Worm (Caenorhabditis elegans): ENCODE measurements around the gene C34C12.12.

ce11 chrIII:3476245-3476644, 23.3 kb downstream of the C34C12.12 start:
- TF ChIP-seq tbx-2 (tag; optimal IDR thresholded peaks at IDR 0.05) = no peak
- no peak for TF ChIP-seq pqm-1 (tag; optimal IDR thresholded peaks at IDR 0.05)
- no peak for TF ChIP-seq lin-39 (tag; optimal IDR thresholded peaks at IDR 0.05)
- TF ChIP-seq pha-4 (tag; optimal IDR thresholded peaks at IDR 0.05) = no peak
- no peak for TF ChIP-seq sea-2 (GFP tag; optimal IDR thresholded peaks at IDR 0.05)
- TF ChIP-seq nhr-28 (tag; optimal IDR thresholded peaks at IDR 0.05) = no peak
- no peak for TF ChIP-seq lin-15B (tag; optimal IDR thresholded peaks at IDR 0.05)
- TF ChIP-seq fkh-10 (GFP tag; optimal IDR thresholded peaks at IDR 0.05) = no peak
- TF ChIP-seq nhr-25 (tag; optimal IDR thresholded peaks at IDR 0.05) = no peak
- no peak for TF ChIP-seq jun-1 (tag; optimal IDR thresholded peaks at IDR 0.05)
- no peak for TF ChIP-seq hmg-11 (tag; optimal IDR thresholded peaks at IDR 0.05)
- no peak for TF ChIP-seq ztf-11 (tag; optimal IDR thresholded peaks at IDR 0.05)
- no peak for TF ChIP-seq unc-39 (tag; optimal IDR thresholded peaks at IDR 0.05)
- no peak for TF ChIP-seq skn-1 (tag; optimal IDR thresholded peaks at IDR 0.05)
